Worm (Caenorhabditis elegans) whole organism, L4 larva: Measurements from ENCODE around the gene F19B10.5.

Source experiments
- D1046.2 ChIP-seq: fragments of 200-800 bp; sonication (Bioruptor generic); IDR thresholded peaks from 2 replicates; pipeline ENCODE4 v1.3.6; 2022; ENCODE audit warnings: missing genetic modification characterization, missing compliant biosample characterization
- F26F4.8 ChIP-seq: fragments of 200-800 bp; sonication (Bioruptor generic); conservative IDR thresholded peaks from 2 replicates; pipeline ENCODE4 v1.3.6; 2022; ENCODE audit warnings: missing genetic modification characterization, missing compliant biosample characterization
- F44E2.7 ChIP-seq: fragments of 200-800 bp; sonication (Bioruptor generic); IDR thresholded peaks from 2 replicates; pipeline ENCODE4 v2.1.2; 2022; ENCODE audit warnings: missing genetic modification characterization, missing compliant biosample characterization
- F49E8.2 ChIP-seq: sonication (generic microtip); optimal IDR thresholded peaks from 2 replicates; lab custom pipeline; 2016; ENCODE audit warnings: missing compliant biosample characterization, mild to moderate bottlenecking, missing genetic modification characterization, borderline replicate concordance
- R02D3.7 ChIP-seq: fragments of 150-350 bp; sonication (generic microtip); optimal IDR thresholded peaks from 3 replicates; lab custom pipeline; 2014; ENCODE audit warnings: missing biosample characterization, missing genetic modification characterization
- T26A8.4 ChIP-seq: fragments of 200-800 bp; sonication (Bioruptor generic); IDR thresholded peaks from 2 replicates; pipeline ENCODE4 v1.3.6; 2022; ENCODE audit warnings: missing genetic modification characterization, missing compliant biosample characterization
- Y105C5A.15 ChIP-seq: fragments of 200-800 bp; sonication (Bioruptor generic); IDR thresholded peaks from 2 replicates; pipeline ENCODE4 v1.3.6; 2022; ENCODE audit warnings: missing genetic modification characterization, missing compliant biosample characterization
- ZK337.2 ChIP-seq: fragments of 200-800 bp; sonication (Bioruptor generic); IDR thresholded peaks from 2 replicates; pipeline ENCODE4 v1.3.6; 2022; ENCODE audit warnings: missing genetic modification reagents, missing genetic modification characterization, missing compliant biosample characterization
- ZK546.5 ChIP-seq, 2 experiments: sonication (generic microtip); optimal IDR thresholded peaks; 2 replicates each; lab custom pipeline; 2017; ENCODE audit warnings: missing biosample characterization in 2 of 2, missing genetic modification characterization in 2 of 2
- aly-2 ChIP-seq: sonication (generic microtip); optimal IDR thresholded peaks from 2 replicates; lab custom pipeline; 2018; ENCODE audit warnings: missing biosample characterization, missing genetic modification characterization
- ceh-20 ChIP-seq: fragments of 200-800 bp; sonication (Bioruptor generic); IDR thresholded peaks from 2 replicates; pipeline ENCODE4 v1.3.6; 2022; ENCODE audit warnings: missing genetic modification reagents, missing genetic modification characterization, missing compliant biosample characterization
- ceh-28 ChIP-seq: fragments of 150-350 bp; optimal IDR thresholded peaks from 2 replicates; lab custom pipeline; 2014; ENCODE audit warnings: missing biosample characterization, missing genetic modification reagents, missing genetic modification characterization
- ceh-44 ChIP-seq: fragments of 200-800 bp; sonication (Bioruptor generic); IDR thresholded peaks from 2 replicates; pipeline ENCODE4 v1.3.6; 2022; ENCODE audit warnings: missing genetic modification reagents, missing genetic modification characterization, missing compliant biosample characterization
- ceh-62 ChIP-seq: sonication (generic microtip); optimal IDR thresholded peaks from 2 replicates; lab custom pipeline; 2017; ENCODE audit warnings: missing biosample characterization, missing genetic modification characterization
- ceh-82 ChIP-seq: sonication (generic microtip); optimal IDR thresholded peaks from 2 replicates; lab custom pipeline; 2017; ENCODE audit warnings: missing biosample characterization, missing genetic modification characterization
- ces-1 ChIP-seq: fragments of 150-350 bp; sonication (generic microtip); optimal IDR thresholded peaks from 4 replicates; lab custom pipeline; 2014; ENCODE audit warnings: missing biosample characterization, missing genetic modification reagents, missing genetic modification characterization
- dmd-6 ChIP-seq: fragments of 200-800 bp; sonication (Bioruptor generic); IDR thresholded peaks from 2 replicates; pipeline ENCODE4 v1.3.6; 2022; ENCODE audit warnings: missing genetic modification reagents, missing genetic modification characterization, missing compliant biosample characterization
- dpl-1 ChIP-seq: fragments of 150-350 bp; optimal IDR thresholded peaks from 2 replicates; lab custom pipeline; 2014; ENCODE audit warnings: missing biosample characterization, missing genetic modification reagents, missing genetic modification characterization
- duxl-1 ChIP-seq: sonication (generic microtip); optimal IDR thresholded peaks from 2 replicates; lab custom pipeline; 2016; ENCODE audit warnings: mild to moderate bottlenecking, missing genetic modification characterization, moderate library complexity, missing compliant biosample characterization; ENCODE audit not compliant: poor library complexity
- egl-43 ChIP-seq: fragments of 200-800 bp; sonication (Bioruptor generic); IDR thresholded peaks from 2 replicates; pipeline ENCODE4 v1.3.6; 2022; ENCODE audit warnings: missing genetic modification reagents, missing genetic modification characterization, missing compliant biosample characterization
- fkh-10 ChIP-seq: fragments of 150-350 bp; optimal IDR thresholded peaks from 2 replicates; lab custom pipeline; 2014; ENCODE audit warnings: missing biosample characterization, missing genetic modification reagents, missing genetic modification characterization
- fos-1 ChIP-seq: fragments of 150-350 bp; optimal IDR thresholded peaks from 2 replicates; lab custom pipeline; 2014; ENCODE audit warnings: missing biosample characterization, missing genetic modification characterization
- hif-1 ChIP-seq, 2 experiments: sonication (generic microtip); optimal IDR thresholded peaks; 2 replicates each; lab custom pipeline; 2016 to 2017; ENCODE audit warnings: missing compliant biosample characterization in 2 of 2, missing genetic modification characterization in 2 of 2, missing genetic modification reagents in 2 of 2, missing genotype in 2 of 2, mild to moderate bottlenecking in 1 of 2
- hlh-11 ChIP-seq: fragments of 200-800 bp; sonication (Bioruptor generic); optimal IDR thresholded peaks from 2 replicates; lab custom pipeline; 2018; ENCODE audit warnings: mild to moderate bottlenecking, missing genetic modification characterization, missing compliant biosample characterization
- hlh-30 ChIP-seq: sonication (generic microtip); optimal IDR thresholded peaks from 2 replicates; lab custom pipeline; 2017; ENCODE audit warnings: antibody characterized with exemption, mild to moderate bottlenecking, missing genetic modification characterization, missing compliant biosample characterization; ENCODE audit not compliant: insufficient read depth
- lim-7 ChIP-seq: fragments of 200-800 bp; sonication (Bioruptor generic); IDR thresholded peaks from 2 replicates; pipeline ENCODE4 v1.3.6; 2022; ENCODE audit warnings: missing genetic modification characterization, missing compliant biosample characterization
- lin-39 ChIP-seq: fragments of 150-350 bp; optimal IDR thresholded peaks from 2 replicates; lab custom pipeline; 2014; ENCODE audit warnings: missing biosample characterization, missing genetic modification reagents, missing genetic modification characterization
- lir-3 ChIP-seq: sonication (generic microtip); optimal IDR thresholded peaks from 2 replicates; lab custom pipeline; 2016; ENCODE audit warnings: mild to moderate bottlenecking, missing genetic modification characterization, missing compliant biosample characterization
- madf-5 ChIP-seq, 2 experiments: fragments of 200-800 bp; sonication (Bioruptor generic); IDR thresholded peaks; 2 replicates each; pipeline ENCODE4 v1.3.6; 2022; ENCODE audit warnings: missing compliant biosample characterization in 2 of 2, missing genetic modification characterization in 2 of 2
- madf-9 ChIP-seq: fragments of 200-800 bp; sonication (Bioruptor generic); conservative IDR thresholded peaks from 2 replicates; pipeline ENCODE4 v1.3.6; 2022; ENCODE audit warnings: missing genetic modification reagents, missing genetic modification characterization, missing compliant biosample characterization
- mdt-29 ChIP-seq: fragments of 200-800 bp; sonication (Bioruptor generic); IDR thresholded peaks from 2 replicates; pipeline ENCODE4 v1.3.6; 2022; ENCODE audit warnings: missing genetic modification reagents, missing genetic modification characterization, missing compliant biosample characterization
- mes-2 ChIP-seq: sonication (generic microtip); optimal IDR thresholded peaks from 2 replicates; lab custom pipeline; 2016; ENCODE audit warnings: missing genotype, mild to moderate bottlenecking, missing genetic modification characterization, missing compliant biosample characterization; ENCODE audit not compliant: poor library complexity, severe bottlenecking
- mxl-3 ChIP-seq: fragments of 200-800 bp; sonication (Bioruptor generic); optimal IDR thresholded peaks from 2 replicates; lab custom pipeline; 2018; ENCODE audit warnings: mild to moderate bottlenecking, missing genetic modification characterization, missing compliant biosample characterization
- nhr-10 ChIP-seq: fragments of 150-350 bp; optimal IDR thresholded peaks from 2 replicates; lab custom pipeline; 2014; ENCODE audit warnings: missing biosample characterization, missing genetic modification characterization
- nhr-11 ChIP-seq: fragments of 150-350 bp; optimal IDR thresholded peaks from 2 replicates; lab custom pipeline; 2014; ENCODE audit warnings: missing biosample characterization, missing genetic modification characterization
- nhr-237 ChIP-seq: sonication (generic microtip); optimal IDR thresholded peaks from 2 replicates; lab custom pipeline; 2017; ENCODE audit warnings: missing biosample characterization, missing genetic modification characterization
- nhr-28 ChIP-seq: fragments of 150-350 bp; optimal IDR thresholded peaks from 2 replicates; lab custom pipeline; 2014; ENCODE audit warnings: missing biosample characterization, missing genetic modification characterization
- nhr-48 ChIP-seq: sonication (generic microtip); optimal IDR thresholded peaks from 2 replicates; lab custom pipeline; 2016; ENCODE audit warnings: mild to moderate bottlenecking, missing genetic modification characterization, missing compliant biosample characterization
- nhr-6 ChIP-seq: fragments of 150-350 bp; optimal IDR thresholded peaks from 2 replicates; lab custom pipeline; 2014; ENCODE audit warnings: missing biosample characterization, missing genetic modification characterization
- nhr-76 ChIP-seq: fragments of 150-350 bp; optimal IDR thresholded peaks from 2 replicates; lab custom pipeline; 2014; ENCODE audit warnings: missing biosample characterization, missing genetic modification characterization
- nhr-77 ChIP-seq: fragments of 150-350 bp; optimal IDR thresholded peaks from 2 replicates; lab custom pipeline; 2014; ENCODE audit warnings: missing biosample characterization, missing genetic modification characterization
- pha-4 ChIP-seq, 2 experiments: fragments of 150-350 bp in 1 of 2; fragments of 200-800 bp in 1 of 2; sonication (Bioruptor generic) in 1 of 2; IDR thresholded peaks in 1 of 2; optimal IDR thresholded peaks in 1 of 2; 2 replicates each; pipeline versions ENCODE4 v1.3.6 to Lab custom; 2014 to 2022; ENCODE audit warnings: missing genetic modification characterization in 2 of 2, missing genetic modification reagents in 2 of 2, missing biosample characterization in 1 of 2, missing compliant biosample characterization in 1 of 2
- pqm-1 ChIP-seq: sonication (generic microtip); optimal IDR thresholded peaks from 2 replicates; lab custom pipeline; 2017; ENCODE audit warnings: missing biosample characterization, missing genetic modification characterization
- skn-1 ChIP-seq: fragments of 150-350 bp; optimal IDR thresholded peaks from 2 replicates; lab custom pipeline; 2014; ENCODE audit warnings: missing biosample characterization, missing genetic modification characterization
- snpc-1.2 ChIP-seq: fragments of 200-800 bp; sonication (Bioruptor generic); IDR thresholded peaks from 2 replicates; pipeline ENCODE4 v1.3.6; 2022; ENCODE audit warnings: missing genetic modification reagents, missing genetic modification characterization, missing compliant biosample characterization
- snpc-4 ChIP-seq: fragments of 150-350 bp; optimal IDR thresholded peaks from 2 replicates; lab custom pipeline; 2014; ENCODE audit warnings: missing biosample characterization, missing genetic modification characterization
- spr-3 ChIP-seq: fragments of 200-800 bp; sonication (Bioruptor generic); optimal IDR thresholded peaks from 2 replicates; lab custom pipeline; 2018; ENCODE audit warnings: mild to moderate bottlenecking, missing genetic modification characterization, missing compliant biosample characterization
- tag-97 ChIP-seq: fragments of 200-800 bp; sonication (Bioruptor generic); IDR thresholded peaks from 2 replicates; pipeline ENCODE4 v1.3.6; 2022; ENCODE audit warnings: missing genetic modification characterization, missing compliant biosample characterization
- unc-130 ChIP-seq: sonication (generic microtip); optimal IDR thresholded peaks from 2 replicates; lab custom pipeline; 2016; ENCODE audit warnings: missing genetic modification reagents, missing genetic modification characterization, missing compliant biosample characterization
- unc-39 ChIP-seq: sonication (generic microtip); optimal IDR thresholded peaks from 2 replicates; lab custom pipeline; 2017; ENCODE audit warnings: missing biosample characterization, missing genetic modification characterization
- vab-7 ChIP-seq: fragments of 200-800 bp; sonication (Bioruptor generic); IDR thresholded peaks from 2 replicates; pipeline ENCODE4 v1.3.6; 2022; ENCODE audit warnings: missing genetic modification reagents, missing genetic modification characterization, missing compliant biosample characterization
- zfp-2 ChIP-seq: sonication (generic microtip); optimal IDR thresholded peaks from 2 replicates; lab custom pipeline; 2016; ENCODE audit warnings: mild to moderate bottlenecking, missing genetic modification characterization, missing compliant biosample characterization
- zfp-3 ChIP-seq: fragments of 200-800 bp; sonication (Bioruptor generic); conservative IDR thresholded peaks from 2 replicates; pipeline ENCODE4 v1.3.6; 2022; ENCODE audit warnings: missing genetic modification reagents, missing genetic modification characterization, missing compliant biosample characterization

Gene F19B10.5

ce11 chrII:3661932-3662331 is 6.5 kb downstream of the F19B10.5 start, which contains the start of gene F19B10.13:
F19B10.13 (plus strand) TSS chrII:3662274.
- TF ChIP-seq nhr-237 (tag; lab: Kevin White, UChicago), result no peak
- TF ChIP-seq nhr-11, result no peak
- TF ChIP-seq nhr-48 (tag; lab: Kevin White, UChicago), result no peak
- TF ChIP-seq duxl-1, result no peak
- no peak for TF ChIP-seq fkh-10 (GFP tag; lab: Kevin White, UChicago)
- TF ChIP-seq ceh-62 (tag; lab: Kevin White, UChicago), result no peak
- TF ChIP-seq unc-39, result no peak
- no peak for TF ChIP-seq pha-4 (GFP tag; IDR thresholded peaks at IDR 0.05; lab: Robert Waterston, UW)
- TF ChIP-seq pha-4 (tag; optimal IDR thresholded peaks at IDR 0.05; lab: Kevin White, UChicago), result no peak
- no peak for TF ChIP-seq D1046.2
- TF ChIP-seq mxl-3 (GFP tag; lab: Kevin White, UChicago), result peak; percentile 16
- TF ChIP-seq dpl-1, result no peak
- TF ChIP-seq spr-3 (GFP tag; lab: Kevin White, UChicago), result no peak
- TF ChIP-seq hif-1 (tag; optimal IDR thresholded peaks at IDR 0.05; lab: Kevin White, UChicago), result peak in 1 of 2 experiments; percentile 19
- no peak for TF ChIP-seq F26F4.8 (GFP tag; lab: Robert Waterston, UW)
- TF ChIP-seq lir-3 (tag; lab: Kevin White, UChicago), result no peak
- peak; percentile 51 for TF ChIP-seq hlh-11 (tag; lab: Kevin White, UChicago)
- TF ChIP-seq lin-39 (tag; lab: Kevin White, UChicago), result no peak
- no peak for TF ChIP-seq madf-5 (GFP tag; IDR thresholded peaks at IDR 0.05; lab: Robert Waterston, UW)
- TF ChIP-seq mes-2 (tag; lab: Kevin White, UChicago), result peak; percentile 39
- TF ChIP-seq ceh-44 (GFP tag; lab: Robert Waterston, UW), result no peak
- no peak for TF ChIP-seq unc-130 (GFP tag; lab: Kevin White, UChicago)
- no peak for TF ChIP-seq skn-1 (tag; lab: Kevin White, UChicago)
- no peak for TF ChIP-seq ces-1 (GFP tag; lab: Kevin White, UChicago)
- no peak for TF ChIP-seq ceh-82 (tag; lab: Kevin White, UChicago)
- no peak for TF ChIP-seq nhr-10 (tag; lab: Kevin White, UChicago)
- no peak for TF ChIP-seq tag-97
- no peak for TF ChIP-seq snpc-4 (tag; lab: Kevin White, UChicago)
- no peak for TF ChIP-seq zfp-3 (GFP tag; lab: Robert Waterston, UW)
- TF ChIP-seq zfp-2 (tag; lab: Kevin White, UChicago), result no peak
- no peak for TF ChIP-seq F49E8.2 (tag; lab: Kevin White, UChicago)
- TF ChIP-seq nhr-28 (tag; lab: Kevin White, UChicago), result peak; percentile 36
- TF ChIP-seq nhr-77 (tag; lab: Kevin White, UChicago), result no peak
- TF ChIP-seq ZK546.5 (tag; optimal IDR thresholded peaks at IDR 0.05; lab: Kevin White, UChicago), result no peak
- no peak for TF ChIP-seq mdt-29 (GFP tag; lab: Robert Waterston, UW)
- no peak for TF ChIP-seq snpc-1.2
- no peak for TF ChIP-seq ceh-28 (tag; lab: Kevin White, UChicago)
- peak; percentile 58 for TF ChIP-seq dmd-6 (GFP tag; lab: Robert Waterston, UW)
- TF ChIP-seq pqm-1 (tag; lab: Kevin White, UChicago), result peak; percentile 26
- no peak for TF ChIP-seq fos-1 (tag; lab: Kevin White, UChicago)
- no peak for TF ChIP-seq aly-2 (tag; lab: Kevin White, UChicago)
- no peak for TF ChIP-seq vab-7 (GFP tag; lab: Robert Waterston, UW)
- TF ChIP-seq nhr-6 (tag; lab: Kevin White, UChicago), result peak; percentile 14
- no peak for TF ChIP-seq R02D3.7
- peak; percentile 38 for TF ChIP-seq hlh-30 (tag; lab: Kevin White, UChicago)
- TF ChIP-seq lim-7, result no peak
- no peak for TF ChIP-seq F44E2.7 (GFP tag; lab: Robert Waterston, UW)
- TF ChIP-seq T26A8.4 (GFP tag; lab: Robert Waterston, UW), result no peak
- no peak for TF ChIP-seq ZK337.2
- no peak for TF ChIP-seq nhr-76 (tag; lab: Kevin White, UChicago)
- no peak for TF ChIP-seq ceh-20 (GFP tag; lab: Robert Waterston, UW)
- no peak for TF ChIP-seq egl-43 (GFP tag; lab: Robert Waterston, UW)
- no peak for TF ChIP-seq madf-9 (GFP tag; lab: Robert Waterston, UW)
- TF ChIP-seq Y105C5A.15, result no peak
